Comparison of ENCODE assay signal across 4 fruit fly cellular contexts in the genomic region with DNA sequence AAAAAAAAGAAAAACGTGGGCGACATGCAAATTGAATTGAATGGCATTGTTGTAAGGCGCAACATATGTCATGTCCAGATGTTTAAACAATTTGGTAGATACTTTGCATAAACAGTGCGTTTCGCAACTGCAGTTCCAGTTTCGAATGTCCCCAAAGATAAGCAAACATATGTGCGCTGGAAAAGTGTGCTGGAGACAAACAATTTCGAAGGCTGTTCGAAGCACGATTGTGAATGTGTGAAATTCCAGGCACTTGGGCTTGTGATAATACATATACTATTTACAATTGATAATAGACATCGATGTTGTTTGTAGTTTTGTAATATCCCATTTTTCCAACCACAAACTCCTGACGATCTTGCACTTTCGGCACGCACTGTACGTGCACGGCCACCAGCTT.
TF ChIP-seq lines count a peak whose summit lies in the region.

No protein-coding gene starts in this region.

- no peak for TF ChIP-seq CTCF in whole organism, embryonic (GFP tag; optimal IDR thresholded peaks at IDR 0.05; lab: Kevin White, UChicago)

TF ChIP-seq in whole organism, embryonic, 481 proteins besides CTCF, POLR2A, EP300 and RAD21 (continues in another document):
- TF ChIP-seq CoRest (tag; optimal IDR thresholded peaks at IDR 0.05; lab: Kevin White, UChicago), result peak; percentile 35
- no peak for TF ChIP-seq salm (tag; optimal IDR thresholded peaks at IDR 0.05; lab: Kevin White, UChicago)
- no peak for TF ChIP-seq CG3065 (GFP tag; optimal IDR thresholded peaks at IDR 0.05; lab: Kevin White, UChicago)
- TF ChIP-seq Fer3 (tag; optimal IDR thresholded peaks at IDR 0.05; lab: Kevin White, UChicago), result peak; percentile 0
- TF ChIP-seq ase (GFP tag; IDR thresholded peaks at IDR 0.05; lab: Robert Waterston, UW), result peak; percentile 13; the same call in 1 of the 3 replicates
- TF ChIP-seq lmd (GFP tag; IDR thresholded peaks at IDR 0.05; lab: Robert Waterston, UW), result peak; percentile 30; the same call in 1 of the 2 replicates
- peak; percentile 56 for TF ChIP-seq gem (tag; optimal IDR thresholded peaks at IDR 0.05; lab: Kevin White, UChicago)
- TF ChIP-seq nerfin-2 (GFP tag; IDR thresholded peaks at IDR 0.05; lab: Robert Waterston, UW; ENCODE audit: partially characterized antibody), result no peak
- peak; percentile 38 for TF ChIP-seq sd (tag; optimal IDR thresholded peaks at IDR 0.05; lab: Kevin White, UChicago)
- TF ChIP-seq CG18262 (tag; optimal IDR thresholded peaks at IDR 0.05; lab: Kevin White, UChicago), result peak; percentile 20
- peak; percentile 29 for TF ChIP-seq CG17359 (tag; optimal IDR thresholded peaks at IDR 0.05; lab: Kevin White, UChicago)
- TF ChIP-seq CG8290 (GFP tag; optimal IDR thresholded peaks at IDR 0.05; lab: Kevin White, UChicago), result no peak
- no peak for TF ChIP-seq CG8290 (tag; optimal IDR thresholded peaks at IDR 0.05; lab: Kevin White, UChicago)
- no peak for TF ChIP-seq CG5953 (GFP tag; IDR thresholded peaks at IDR 0.05; lab: Robert Waterston, UW)
- TF ChIP-seq CG2889 (GFP tag; IDR thresholded peaks at IDR 0.05; lab: Robert Waterston, UW), result 0 out of 3 replicates have a peak, but pooled peaks have one; percentile 16
- TF ChIP-seq prd (optimal IDR thresholded peaks at IDR 0.05; lab: Kevin White, UChicago), result no peak
- peak; percentile 29; the same call in 1 of the 3 replicates for TF ChIP-seq prd (GFP tag; IDR thresholded peaks at IDR 0.05; lab: Robert Waterston, UW)
- 0 out of 2 replicates have a peak, but pooled peaks have one; percentile 38 for TF ChIP-seq Awh (GFP tag; IDR thresholded peaks at IDR 0.05; lab: Robert Waterston, UW)
- TF ChIP-seq gsb (GFP tag; IDR thresholded peaks at IDR 0.05; lab: Robert Waterston, UW), result no peak
- peak; percentile 36; the same call in 1 of the 2 replicates for TF ChIP-seq CG31441 (GFP tag; IDR thresholded peaks at IDR 0.05; lab: Robert Waterston, UW)

TF ChIP-seq in whole organism, prepupa, 60 proteins besides CTCF, POLR2A, EP300 and RAD21:
- TF ChIP-seq lz (GFP tag; optimal IDR thresholded peaks at IDR 0.05; lab: Kevin White, UChicago) (peak; percentile 2), CG8119 (GFP tag; IDR thresholded peaks at IDR 0.05; lab: Robert Waterston, UW) (peak; percentile 33; the same call in 1 of the 3 replicates), esn (GFP tag; optimal IDR thresholded peaks at IDR 0.05; lab: Kevin White, UChicago) (peak; percentile 4), Eip93F (GFP tag; optimal IDR thresholded peaks at IDR 0.05; lab: Kevin White, UChicago) (no peak), CG3919 (GFP tag; optimal IDR thresholded peaks at IDR 0.05; lab: Kevin White, UChicago) (no peak), Hr4 (GFP tag; optimal IDR thresholded peaks at IDR 0.05; lab: Kevin White, UChicago) (peak; percentile 10), Ets96B (tag; optimal IDR thresholded peaks at IDR 0.05; lab: Kevin White, UChicago) (no peak), Eip78C (GFP tag; lab: Kevin White, UChicago) (peak; percentile 56), fkh (GFP tag; optimal IDR thresholded peaks at IDR 0.05; lab: Kevin White, UChicago) (peak; percentile 17), Met (GFP tag; optimal IDR thresholded peaks at IDR 0.05; lab: Kevin White, UChicago) (peak; percentile 31), svp (GFP tag; lab: Kevin White, UChicago) (no peak), Smox (GFP tag; optimal IDR thresholded peaks at IDR 0.05; lab: Kevin White, UChicago) (peak; percentile 18), CG15336 (GFP tag; IDR thresholded peaks at IDR 0.05; lab: Robert Waterston, UW) (peak; percentile 28; the same call in 1 of the 2 replicates), topi (GFP tag; optimal IDR thresholded peaks at IDR 0.05; lab: Kevin White, UChicago) (peak; percentile 22), acj6 (GFP tag; optimal IDR thresholded peaks at IDR 0.05; lab: Kevin White, UChicago) (peak; percentile 11), achi (GFP tag; optimal IDR thresholded peaks at IDR 0.05; lab: Kevin White, UChicago) (no peak)

TF ChIP-seq in whole organism, pupa, 21 proteins besides CTCF, POLR2A, EP300 and RAD21:
- TF ChIP-seq CG4496 (GFP tag; IDR thresholded peaks at IDR 0.05; lab: Robert Waterston, UW), result 0 out of 3 replicates have a peak, but pooled peaks have one; percentile 21
- no peak for TF ChIP-seq EcR (GFP tag; optimal IDR thresholded peaks at IDR 0.05; lab: Kevin White, UChicago)
- TF ChIP-seq Pif1A (GFP tag; optimal IDR thresholded peaks at IDR 0.05; lab: Kevin White, UChicago), result peak; percentile 24
- TF ChIP-seq CG32121 (GFP tag; IDR thresholded peaks at IDR 0.05; lab: Robert Waterston, UW), result no peak

TF ChIP-seq in whole organism, wandering third instar larva, 38 proteins besides CTCF, POLR2A, EP300 and RAD21:
- TF ChIP-seq foxo (GFP tag; optimal IDR thresholded peaks at IDR 0.05; lab: Kevin White, UChicago) (peak in 1 of 2 experiments; percentile 8), Vsx2 (GFP tag; optimal IDR thresholded peaks at IDR 0.05; lab: Kevin White, UChicago; ENCODE audit: partially characterized antibody) (no peak), dsf (GFP tag; optimal IDR thresholded peaks at IDR 0.05; lab: Kevin White, UChicago; ENCODE audit: borderline replicate concordance) (no peak), dl (GFP tag; optimal IDR thresholded peaks at IDR 0.05; lab: Kevin White, UChicago; ENCODE audit: insufficient read depth in 1 of 2, partially characterized antibody in 2 of 2) (no peak), usp (GFP tag; optimal IDR thresholded peaks at IDR 0.05; lab: Kevin White, UChicago) (no peak), Myc (optimal IDR thresholded peaks at IDR 0.05; lab: Kevin White, UChicago) (no peak), Jra (GFP tag; optimal IDR thresholded peaks at IDR 0.05; lab: Kevin White, UChicago) (no peak), CG9705 (GFP tag; optimal IDR thresholded peaks at IDR 0.05; lab: Kevin White, UChicago) (no peak), h (GFP tag; optimal IDR thresholded peaks at IDR 0.05; lab: Kevin White, UChicago) (no peak), jim (GFP tag; optimal IDR thresholded peaks at IDR 0.05; lab: Kevin White, UChicago) (no peak), HLH106 (tag; optimal IDR thresholded peaks at IDR 0.05; lab: Kevin White, UChicago) (peak; percentile 11), Abd-B (GFP tag; optimal IDR thresholded peaks at IDR 0.05; lab: Kevin White, UChicago) (no peak), Mio (GFP tag; optimal IDR thresholded peaks at IDR 0.05; lab: Kevin White, UChicago) (no peak), ey (GFP tag; optimal IDR thresholded peaks at IDR 0.05; lab: Kevin White, UChicago) (no peak)
